Worm (Caenorhabditis elegans): ENCODE data around the gene clk-2.

The clk-2 gene

ce11 chrIII:7536559-7536958, 18.2 kb upstream of the clk-2 start, which contains the start of gene lin-39:
Gene lin-39, minus strand, starts transcription at chrIII:7536632.
- TF ChIP-seq B0310.2 (tag; optimal IDR thresholded peaks at IDR 0.05), result no peak
- TF ChIP-seq flt-1 (GFP tag; IDR thresholded peaks at IDR 0.05), result no peak
- TF ChIP-seq hmg-4 (GFP tag; optimal IDR thresholded peaks at IDR 0.05), result no peak
- no peak for TF ChIP-seq tbx-37 (GFP tag; conservative IDR thresholded peaks at IDR 0.05)

ce11 chrIII:7535347-7535746, 17.0 kb upstream of the clk-2 start:
- no peak for TF ChIP-seq sea-1 (GFP tag; conservative IDR thresholded peaks at IDR 0.05)
- TF ChIP-seq hmg-4 (GFP tag; optimal IDR thresholded peaks at IDR 0.05), result no peak
- TF ChIP-seq pes-1 (GFP tag; IDR thresholded peaks at IDR 0.05), result no peak
- TF ChIP-seq flt-1 (GFP tag; IDR thresholded peaks at IDR 0.05), result no peak
- TF ChIP-seq tbx-37 (GFP tag; conservative IDR thresholded peaks at IDR 0.05), result no peak
- no peak for TF ChIP-seq hmbx-1 (tag; optimal IDR thresholded peaks at IDR 0.05)
- TF ChIP-seq ama-1 (optimal IDR thresholded peaks at IDR 0.05), result no peak

DNA sequence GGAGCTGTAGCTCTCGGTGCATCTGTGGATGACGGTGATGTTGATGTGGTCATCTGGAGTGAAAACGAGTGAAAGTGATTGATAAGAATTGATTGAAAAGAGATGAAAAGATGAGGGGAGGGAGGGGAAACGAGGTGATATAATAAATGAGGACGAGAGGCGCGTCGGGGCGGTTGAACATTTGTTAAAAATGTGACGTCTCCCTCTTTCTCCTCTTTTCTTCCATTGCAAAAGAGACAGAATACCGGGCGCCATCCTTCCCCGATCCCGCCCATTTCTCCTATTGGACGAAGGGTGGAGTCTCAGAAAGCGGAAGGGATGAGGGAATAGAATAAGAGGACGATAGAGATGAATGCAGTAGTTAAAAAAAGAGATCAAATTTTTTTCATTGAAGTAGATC, 16.3 kb upstream of the clk-2 start:
- TF ChIP-seq tra-4 (tag; optimal IDR thresholded peaks at IDR 0.05), result no peak
- TF ChIP-seq ceh-36 (tag; optimal IDR thresholded peaks at IDR 0.05), result no peak
- no peak for TF ChIP-seq scrt-1 (GFP tag; IDR thresholded peaks at IDR 0.05)
- TF ChIP-seq aly-1 (tag; optimal IDR thresholded peaks at IDR 0.05), result no peak

DNA sequence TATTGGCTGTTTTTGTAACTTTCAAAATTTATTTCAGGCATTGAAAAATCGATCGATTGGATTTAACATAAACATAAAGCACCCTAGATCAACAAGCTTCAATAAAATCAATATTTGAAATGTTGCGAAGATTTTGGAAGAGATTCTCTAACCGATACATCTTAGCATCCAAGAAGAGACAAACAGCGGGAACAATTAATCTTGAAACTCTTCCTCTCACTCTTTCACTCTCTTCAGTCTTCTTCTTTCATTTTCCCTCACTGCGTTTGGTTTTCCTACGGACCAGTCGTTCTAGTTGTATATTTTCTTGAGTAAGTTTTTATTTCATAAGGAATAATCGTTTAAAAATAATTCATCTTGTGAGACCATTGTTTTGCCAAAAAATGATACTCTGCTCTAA, 14.7 kb upstream of the clk-2 start:
- no peak for TF ChIP-seq ets-7 (tag; optimal IDR thresholded peaks at IDR 0.05)
- TF ChIP-seq aly-1 (tag; optimal IDR thresholded peaks at IDR 0.05), result no peak
- no peak for TF ChIP-seq hmbx-1 (tag; optimal IDR thresholded peaks at IDR 0.05)
- no peak for TF ChIP-seq flt-1 (GFP tag; IDR thresholded peaks at IDR 0.05)
- no peak for TF ChIP-seq F13C5.2 (tag; optimal IDR thresholded peaks at IDR 0.05)
- TF ChIP-seq tra-4 (tag; optimal IDR thresholded peaks at IDR 0.05), result no peak
- no peak for TF ChIP-seq tbx-11 (GFP tag; IDR thresholded peaks at IDR 0.05)
- TF ChIP-seq B0310.2 (tag; optimal IDR thresholded peaks at IDR 0.05), result no peak
- TF ChIP-seq tbx-37 (GFP tag; conservative IDR thresholded peaks at IDR 0.05), result no peak
- TF ChIP-seq sea-1 (GFP tag; conservative IDR thresholded peaks at IDR 0.05), result no peak
- TF ChIP-seq ceh-36 (tag; optimal IDR thresholded peaks at IDR 0.05), result no peak
- no peak for TF ChIP-seq hmg-4 (GFP tag; optimal IDR thresholded peaks at IDR 0.05)
- TF ChIP-seq ama-1 (optimal IDR thresholded peaks at IDR 0.05), result no peak

DNA sequence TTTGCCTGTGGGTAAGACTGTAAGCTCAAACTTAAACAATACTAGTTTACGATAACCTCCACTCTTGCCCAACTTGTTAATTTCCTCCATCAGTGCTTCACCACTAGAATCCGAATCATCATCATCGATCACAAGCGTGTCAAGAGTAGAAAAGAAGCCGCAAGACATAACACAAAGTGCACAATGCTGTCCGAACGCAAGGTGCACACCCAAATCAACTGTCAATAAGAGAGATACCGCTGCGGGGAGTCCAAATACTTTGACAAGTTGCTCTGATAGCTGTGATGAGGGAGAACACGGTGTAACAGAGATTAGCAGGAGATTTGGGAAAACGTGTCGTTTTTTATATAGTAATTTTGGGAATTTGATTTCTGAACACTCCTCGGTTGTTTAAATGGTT, 13.1 kb upstream of the clk-2 start:
- TF ChIP-seq F13C5.2 (tag; optimal IDR thresholded peaks at IDR 0.05) (no peak), hnd-1 (tag; optimal IDR thresholded peaks at IDR 0.05) (no peak), ceh-13 (GFP tag; optimal IDR thresholded peaks at IDR 0.05) (no peak)

ce11 chrIII:7530830-7531229, 12.5 kb upstream of the clk-2 start:
- TF ChIP-seq B0310.2 (tag; optimal IDR thresholded peaks at IDR 0.05) (no peak), pes-1 (GFP tag; IDR thresholded peaks at IDR 0.05) (no peak), F13C5.2 (tag; optimal IDR thresholded peaks at IDR 0.05) (no peak), hnd-1 (tag; optimal IDR thresholded peaks at IDR 0.05) (no peak), scrt-1 (GFP tag; IDR thresholded peaks at IDR 0.05) (no peak), tbx-37 (GFP tag; conservative IDR thresholded peaks at IDR 0.05) (no peak), tra-4 (tag; optimal IDR thresholded peaks at IDR 0.05) (no peak), hmbx-1 (tag; optimal IDR thresholded peaks at IDR 0.05) (no peak), ceh-13 (GFP tag; optimal IDR thresholded peaks at IDR 0.05) (no peak), ama-1 (optimal IDR thresholded peaks at IDR 0.05) (no peak), tbx-11 (GFP tag; IDR thresholded peaks at IDR 0.05) (no peak)

DNA sequence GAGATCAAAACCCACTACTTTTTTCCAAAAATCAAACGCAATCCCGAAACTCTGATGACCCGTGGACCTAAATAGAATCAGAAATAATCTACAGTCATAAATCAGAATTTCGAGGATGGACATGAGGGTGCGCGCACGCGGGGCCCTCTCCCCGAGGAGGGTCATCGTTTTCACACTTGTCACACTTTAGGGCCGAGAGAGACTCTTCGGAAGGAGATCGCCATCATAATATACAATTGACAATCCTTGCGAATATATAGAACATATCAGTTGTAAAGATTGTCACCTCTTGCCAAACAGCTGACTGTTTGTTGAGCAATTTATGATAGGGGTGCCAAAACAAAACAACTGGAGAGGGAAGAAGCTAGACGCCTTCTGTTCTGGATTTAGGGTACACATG, 11.8 kb upstream of the clk-2 start:
- no peak for TF ChIP-seq hnd-1 (tag; optimal IDR thresholded peaks at IDR 0.05)
- TF ChIP-seq aly-1 (tag; optimal IDR thresholded peaks at IDR 0.05), result no peak
- no peak for TF ChIP-seq tbx-37 (GFP tag; conservative IDR thresholded peaks at IDR 0.05)
- no peak for TF ChIP-seq sea-1 (GFP tag; conservative IDR thresholded peaks at IDR 0.05)
- TF ChIP-seq B0310.2 (tag; optimal IDR thresholded peaks at IDR 0.05), result no peak
- no peak for TF ChIP-seq ceh-13 (GFP tag; optimal IDR thresholded peaks at IDR 0.05)
- no peak for TF ChIP-seq ama-1 (optimal IDR thresholded peaks at IDR 0.05)
- no peak for TF ChIP-seq tbx-11 (GFP tag; IDR thresholded peaks at IDR 0.05)
- TF ChIP-seq ets-7 (tag; optimal IDR thresholded peaks at IDR 0.05), result no peak
- TF ChIP-seq tra-4 (tag; optimal IDR thresholded peaks at IDR 0.05), result no peak
- no peak for TF ChIP-seq flt-1 (GFP tag; IDR thresholded peaks at IDR 0.05)
- no peak for TF ChIP-seq hmg-4 (GFP tag; optimal IDR thresholded peaks at IDR 0.05)
- no peak for TF ChIP-seq ceh-36 (tag; optimal IDR thresholded peaks at IDR 0.05)
- TF ChIP-seq F13C5.2 (tag; optimal IDR thresholded peaks at IDR 0.05), result no peak
- TF ChIP-seq scrt-1 (GFP tag; IDR thresholded peaks at IDR 0.05), result no peak
- no peak for TF ChIP-seq hmbx-1 (tag; optimal IDR thresholded peaks at IDR 0.05)
- TF ChIP-seq pes-1 (GFP tag; IDR thresholded peaks at IDR 0.05), result no peak

- TF ChIP-seq B0310.2 (tag; optimal IDR thresholded peaks at IDR 0.05) (no peak), F13C5.2 (tag; optimal IDR thresholded peaks at IDR 0.05) (no peak), tbx-37 (GFP tag; conservative IDR thresholded peaks at IDR 0.05) (no peak), flt-1 (GFP tag; IDR thresholded peaks at IDR 0.05) (no peak), hnd-1 (tag; optimal IDR thresholded peaks at IDR 0.05) (no peak), ets-7 (tag; optimal IDR thresholded peaks at IDR 0.05) (no peak), sea-1 (GFP tag; conservative IDR thresholded peaks at IDR 0.05) (no peak), aly-1 (tag; optimal IDR thresholded peaks at IDR 0.05) (no peak), ama-1 (optimal IDR thresholded peaks at IDR 0.05) (no peak), pes-1 (GFP tag; IDR thresholded peaks at IDR 0.05) (no peak), ceh-13 (GFP tag; optimal IDR thresholded peaks at IDR 0.05) (no peak)
These were observed 8.7 kb upstream of the clk-2 start for ce11 chrIII:7526974-7527466.

All from whole organism, early embryonic.